Fruit fly (Drosophila melanogaster) whole organism, embryonic: Measurements from ENCODE around the gene CG3091.

Experiments used
- Ada2b ChIP-seq: fragments of 200-800 bp; sonication (Bioruptor generic); IDR thresholded peaks from 2 replicates; pipeline ENCODE4 v1.3.6; 2022; ENCODE audit warnings: missing biosample characterization, missing genetic modification characterization
- Aef1 ChIP-seq: fragments of 200-800 bp; sonication (Bioruptor generic); IDR thresholded peaks from 3 replicates; pipeline ENCODE4 v1.3.6; 2022; ENCODE audit warnings: missing biosample characterization, missing genetic modification characterization
- Asciz ChIP-seq: fragments of 200-800 bp; sonication (Bioruptor generic); optimal IDR thresholded peaks from 2 replicates; lab custom pipeline; 2017; ENCODE audit warnings: missing biosample characterization, mild to moderate bottlenecking, missing genetic modification characterization, missing genetic modification reagents
- Atf-2 ChIP-seq: fragments of 200-800 bp; sonication (Bioruptor generic); optimal IDR thresholded peaks from 2 replicates; lab custom pipeline; 2016; ENCODE audit warnings: missing biosample characterization, missing genetic modification characterization
- CG10267 ChIP-seq: fragments of 200-800 bp; sonication (Bioruptor generic); optimal IDR thresholded peaks from 2 replicates; lab custom pipeline; 2018; ENCODE audit warnings: missing biosample characterization, mild to moderate bottlenecking, missing genetic modification characterization, moderate library complexity
- CG10431 ChIP-seq: fragments of 200-800 bp; sonication (Bioruptor generic); optimal IDR thresholded peaks from 3 replicates; lab custom pipeline; 2018; ENCODE audit warnings: missing biosample characterization, mild to moderate bottlenecking, missing genetic modification characterization
- CG11085 ChIP-seq: fragments of 200-800 bp; sonication (Bioruptor generic); IDR thresholded peaks from 2 replicates; pipeline ENCODE4 v1.3.6; 2022; ENCODE audit warnings: missing biosample characterization, missing genetic modification characterization
- CG11093 ChIP-seq: fragments of 200-800 bp; sonication (Bioruptor generic); IDR thresholded peaks from 3 replicates; pipeline ENCODE4 v1.3.6; 2022; ENCODE audit warnings: missing biosample characterization, missing genetic modification characterization
- CG12071 ChIP-seq: fragments of 200-800 bp; sonication (Bioruptor generic); optimal IDR thresholded peaks from 3 replicates; lab custom pipeline; 2018; ENCODE audit warnings: missing biosample characterization, mild to moderate bottlenecking, missing genetic modification characterization
- CG12155 ChIP-seq: fragments of 200-800 bp; sonication (Bioruptor generic); optimal IDR thresholded peaks from 3 replicates; lab custom pipeline; 2016; ENCODE audit warnings: missing biosample characterization, missing genetic modification characterization
- CG14014 ChIP-seq: fragments of 200-800 bp; sonication (Bioruptor generic); IDR thresholded peaks from 2 replicates; pipeline ENCODE4 v1.3.6; 2022; ENCODE audit warnings: missing biosample characterization, missing genetic modification characterization
- CG14710 ChIP-seq: fragments of 200-800 bp; sonication (Bioruptor generic); optimal IDR thresholded peaks from 3 replicates; lab custom pipeline; 2019; ENCODE audit warnings: missing biosample characterization, mild to moderate bottlenecking, missing genetic modification characterization, moderate library complexity
- CG17186 ChIP-seq: fragments of 200-800 bp; sonication (Bioruptor generic); optimal IDR thresholded peaks from 3 replicates; lab custom pipeline; 2017; ENCODE audit warnings: missing biosample characterization, missing genetic modification reagents, missing genetic modification characterization
- CG17612 ChIP-seq: fragments of 200-800 bp; sonication (Bioruptor generic); IDR thresholded peaks from 2 replicates; pipeline ENCODE4 v1.3.6; 2022; ENCODE audit warnings: missing biosample characterization, missing genetic modification characterization
- CG18262 ChIP-seq: fragments of 200-800 bp; optimal IDR thresholded peaks from 3 replicates; lab custom pipeline; 2019; ENCODE audit warnings: missing biosample characterization, mild to moderate bottlenecking, missing genetic modification characterization, moderate library complexity
- CG2120 ChIP-seq: fragments of 200-800 bp; sonication (Bioruptor generic); optimal IDR thresholded peaks from 3 replicates; lab custom pipeline; 2016; ENCODE audit warnings: missing biosample characterization, missing genetic modification characterization
- CG2712 ChIP-seq: fragments of 200-800 bp; optimal IDR thresholded peaks from 3 replicates; lab custom pipeline; 2019; ENCODE audit warnings: missing biosample characterization, mild to moderate bottlenecking, missing genetic modification characterization, moderate library complexity
- CG4854 ChIP-seq: fragments of 200-800 bp; sonication (Bioruptor generic); optimal IDR thresholded peaks from 2 replicates; lab custom pipeline; 2016; ENCODE audit warnings: missing biosample characterization, missing genetic modification characterization, inconsistent platforms
- CG8359 ChIP-seq: fragments of 200-800 bp; sonication (Bioruptor generic); optimal IDR thresholded peaks from 2 replicates; lab custom pipeline; 2017; ENCODE audit warnings: missing biosample characterization, mild to moderate bottlenecking, missing genetic modification characterization, borderline replicate concordance
- Dll ChIP-seq: fragments of 200-800 bp; sonication (Bioruptor generic); IDR thresholded peaks from 4 replicates; pipeline ENCODE4 v1.3.6; 2022; ENCODE audit warnings: missing biosample characterization, missing genetic modification characterization; ENCODE audit not compliant: partially characterized antibody
- Drgx ChIP-seq: fragments of 200-800 bp; sonication (Bioruptor generic); IDR thresholded peaks from 2 replicates; pipeline ENCODE4 v1.3.6; 2022; ENCODE audit warnings: missing biosample characterization, missing genetic modification characterization
- Elba2 ChIP-seq: fragments of 200-800 bp; sonication (Bioruptor generic); optimal IDR thresholded peaks from 3 replicates; lab custom pipeline; 2016; ENCODE audit warnings: missing biosample characterization, missing genetic modification characterization
- HLHmδ ChIP-seq: fragments of 200-800 bp; sonication (Bioruptor generic); optimal IDR thresholded peaks from 2 replicates; lab custom pipeline; 2018; ENCODE audit warnings: missing biosample characterization, mild to moderate bottlenecking, missing genetic modification characterization, moderate library complexity
- Nf-YC ChIP-seq: fragments of 200-800 bp; optimal IDR thresholded peaks from 3 replicates; lab custom pipeline; 2019; ENCODE audit warnings: missing biosample characterization, mild to moderate bottlenecking, missing genetic modification characterization, moderate library complexity
- Pdp1 ChIP-seq, 2 experiments: fragments of 200-800 bp; sonication (Bioruptor generic); optimal IDR thresholded peaks; 3 replicates each; lab custom pipeline; 2016; ENCODE audit warnings: missing biosample characterization in 2 of 2, missing genetic modification characterization in 2 of 2, mild to moderate bottlenecking in 1 of 2, moderate library complexity in 1 of 2
- Rx ChIP-seq: fragments of 200-800 bp; sonication (Bioruptor generic); IDR thresholded peaks from 2 replicates; pipeline ENCODE4 v1.3.6; 2022; ENCODE audit warnings: missing biosample characterization, missing genetic modification characterization
- Sox102F ChIP-seq: fragments of 200-800 bp; sonication (Bioruptor generic); optimal IDR thresholded peaks from 2 replicates; lab custom pipeline; 2018; ENCODE audit warnings: missing biosample characterization, mild to moderate bottlenecking, missing genetic modification characterization, moderate library complexity
- Ssrp ChIP-seq: fragments of 200-800 bp; sonication (Bioruptor generic); optimal IDR thresholded peaks from 2 replicates; lab custom pipeline; 2018; ENCODE audit warnings: missing biosample characterization, mild to moderate bottlenecking, missing genetic modification characterization, moderate library complexity
- ab ChIP-seq: fragments of 200-800 bp; sonication (Bioruptor generic); optimal IDR thresholded peaks from 2 replicates; lab custom pipeline; 2016; ENCODE audit warnings: missing biosample characterization, missing genetic modification characterization
- ato ChIP-seq: fragments of 200-800 bp; sonication (Bioruptor generic); IDR thresholded peaks from 2 replicates; pipeline ENCODE4 v1.3.6; 2022; ENCODE audit warnings: missing biosample characterization, missing genetic modification characterization; ENCODE audit not compliant: partially characterized antibody
- bowl ChIP-seq: fragments of 200-800 bp; sonication (Bioruptor generic); IDR thresholded peaks from 2 replicates; pipeline ENCODE4 v1.3.6; 2022; ENCODE audit warnings: missing biosample characterization, missing genetic modification characterization
- dan ChIP-seq: fragments of 200-800 bp; sonication (Bioruptor generic); IDR thresholded peaks from 2 replicates; pipeline ENCODE4 v1.3.6; 2022; ENCODE audit warnings: missing biosample characterization, missing genetic modification characterization
- emc ChIP-seq: fragments of 200-800 bp; sonication (Bioruptor generic); optimal IDR thresholded peaks from 2 replicates; lab custom pipeline; 2016; ENCODE audit warnings: missing biosample characterization, missing genetic modification characterization
- ewg ChIP-seq: fragments of 200-800 bp; sonication (Bioruptor generic); optimal IDR thresholded peaks from 3 replicates; lab custom pipeline; 2017; ENCODE audit warnings: mild to moderate bottlenecking, missing biosample characterization, missing genetic modification reagents, missing genetic modification characterization
- fd64A ChIP-seq: fragments of 200-800 bp; sonication (Bioruptor generic); optimal IDR thresholded peaks from 3 replicates; lab custom pipeline; 2018; ENCODE audit warnings: missing biosample characterization, mild to moderate bottlenecking, missing genetic modification characterization
- grau ChIP-seq: fragments of 200-800 bp; optimal IDR thresholded peaks from 3 replicates; lab custom pipeline; 2019; ENCODE audit warnings: missing biosample characterization, mild to moderate bottlenecking, missing genetic modification characterization, moderate library complexity
- gsb-n ChIP-seq: fragments of 200-800 bp; sonication (Bioruptor generic); optimal IDR thresholded peaks from 3 replicates; lab custom pipeline; 2018; ENCODE audit warnings: missing biosample characterization, mild to moderate bottlenecking, missing genetic modification characterization
- jing ChIP-seq: fragments of 200-800 bp; sonication (Bioruptor generic); optimal IDR thresholded peaks from 2 replicates; lab custom pipeline; 2018; ENCODE audit warnings: missing biosample characterization, mild to moderate bottlenecking, missing genetic modification characterization
- lola ChIP-seq, 3 experiments: fragments of >200 bp in 2 of 3; fragments of 200-800 bp in 1 of 3; sonication (Bioruptor generic) in 1 of 3; optimal IDR thresholded peaks; 2 replicates each; lab custom pipeline; 2017 to 2019; ENCODE audit warnings: missing biosample characterization in 3 of 3, missing genetic modification characterization in 3 of 3, mild to moderate bottlenecking in 1 of 3, moderate library complexity in 1 of 3
- mld ChIP-seq: fragments of 200-800 bp; sonication (Bioruptor generic); IDR thresholded peaks from 3 replicates; pipeline ENCODE4 v1.3.6; 2022; ENCODE audit warnings: missing biosample characterization, missing genetic modification characterization; ENCODE audit not compliant: partially characterized antibody
- nau ChIP-seq: fragments of 200-800 bp; sonication (Bioruptor generic); optimal IDR thresholded peaks from 3 replicates; lab custom pipeline; 2017; ENCODE audit warnings: missing biosample characterization, mild to moderate bottlenecking, missing genetic modification characterization, missing genetic modification reagents
- nom ChIP-seq: fragments of 200-800 bp; sonication (Bioruptor generic); optimal IDR thresholded peaks from 2 replicates; lab custom pipeline; 2017; ENCODE audit warnings: missing biosample characterization, missing genetic modification characterization, mild to moderate bottlenecking, moderate library complexity, missing genetic modification reagents
- oc ChIP-seq: fragments of 200-800 bp; sonication (Bioruptor generic); optimal IDR thresholded peaks from 2 replicates; lab custom pipeline; 2018; ENCODE audit warnings: missing biosample characterization, mild to moderate bottlenecking, missing genetic modification characterization, moderate library complexity
- sd ChIP-seq: fragments of 200-800 bp; sonication (Bioruptor generic); optimal IDR thresholded peaks from 3 replicates; lab custom pipeline; 2018; ENCODE audit warnings: missing biosample characterization, mild to moderate bottlenecking, missing genetic modification characterization, moderate library complexity
- tll ChIP-seq, 2 experiments: fragments of 200-800 bp in 1 of 2; fragments of >200 bp in 1 of 2; sonication (Bioruptor generic) in 1 of 2; optimal IDR thresholded peaks; 2 replicates each; lab custom pipeline; 2017 to 2019; ENCODE audit warnings: missing biosample characterization in 2 of 2, missing genetic modification characterization in 2 of 2, mild to moderate bottlenecking in 1 of 2, moderate library complexity in 1 of 2
- trh ChIP-seq: fragments of 200-800 bp; sonication (Bioruptor generic); optimal IDR thresholded peaks from 2 replicates; lab custom pipeline; 2016; ENCODE audit warnings: missing biosample characterization, missing genetic modification characterization
- tx ChIP-seq: fragments of 200-800 bp; sonication (Bioruptor generic); optimal IDR thresholded peaks from 2 replicates; lab custom pipeline; 2016; ENCODE audit warnings: missing biosample characterization, missing genetic modification characterization
- wor ChIP-seq: fragments of 200-800 bp; sonication (Bioruptor generic); IDR thresholded peaks from 2 replicates; pipeline ENCODE4 v1.3.6; 2022; ENCODE audit warnings: missing biosample characterization, missing genetic modification characterization
- z ChIP-seq: fragments of 200-800 bp; sonication (Bioruptor generic); IDR thresholded peaks from 3 replicates; pipeline ENCODE4 v1.3.6; 2022; ENCODE audit warnings: missing biosample characterization, missing genetic modification characterization
- zen2 ChIP-seq: fragments of 200-800 bp; sonication (Bioruptor generic); IDR thresholded peaks from 3 replicates; pipeline ENCODE4 v1.3.6; 2022; ENCODE audit warnings: missing biosample characterization, missing genetic modification characterization; ENCODE audit not compliant: partially characterized antibody

Gene CG3091

DNA sequence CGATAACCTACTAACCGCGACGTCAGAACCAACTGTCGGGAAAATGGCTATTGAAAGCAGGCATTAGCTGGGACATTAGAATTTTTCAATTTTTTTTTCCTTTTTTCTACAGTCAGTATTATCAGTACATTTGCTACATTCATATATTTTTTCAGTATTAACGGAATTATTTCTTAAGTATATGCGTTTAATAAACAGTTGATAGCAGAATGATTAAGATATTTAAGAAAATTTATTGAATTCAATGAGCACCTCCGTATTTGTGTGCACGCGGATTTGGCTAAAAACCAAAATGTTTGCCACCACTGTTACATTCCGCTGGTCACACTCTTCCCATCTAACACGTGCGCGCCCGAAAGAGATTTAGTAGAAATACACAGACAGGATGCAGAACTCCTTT, 8.5 kb upstream of the CG3091 start, which contains the start of the genes temp and CG3071 (continued):
- peak in 1 of 3 experiments; percentile 70 for TF ChIP-seq lola (GFP tag; optimal IDR thresholded peaks at IDR 0.05; lab: Kevin White, UChicago)
- peak; percentile 30 for TF ChIP-seq gsb-n
- TF ChIP-seq ab: no peak
- 0 out of 3 replicates have a peak, but pooled peaks have one; percentile 19 for TF ChIP-seq Aef1 (GFP tag; lab: Robert Waterston, UW)
- peak; percentile 41 for TF ChIP-seq ewg (GFP tag; lab: Kevin White, UChicago)
- TF ChIP-seq CG12155 (GFP tag; lab: Kevin White, UChicago): peak; percentile 65
- peak; percentile 1 to 90 for TF ChIP-seq tll (GFP tag; optimal IDR thresholded peaks at IDR 0.05; lab: Kevin White, UChicago)
- TF ChIP-seq Dll (GFP tag; lab: Robert Waterston, UW): no peak
- TF ChIP-seq CG11093 (GFP tag; lab: Robert Waterston, UW): no peak; the same call in 2 of the 3 replicates
- peak; percentile 56 for TF ChIP-seq Ssrp (tag; lab: Kevin White, UChicago)
- peak; percentile 49 for TF ChIP-seq oc (tag; lab: Kevin White, UChicago)
- no peak for TF ChIP-seq wor (GFP tag; lab: Robert Waterston, UW)
- TF ChIP-seq CG17612 (GFP tag; lab: Robert Waterston, UW): no peak
- peak; percentile 11 for TF ChIP-seq CG10431
- TF ChIP-seq CG11085: peak; percentile 33; the same call in 1 of the 2 replicates
- TF ChIP-seq CG2120 (GFP tag; lab: Kevin White, UChicago): peak; percentile 88
- TF ChIP-seq Drgx: 0 out of 2 replicates have a peak, but pooled peaks have one; percentile 26
- peak; percentile 69 for TF ChIP-seq Nf-YC (tag; lab: Kevin White, UChicago)
- TF ChIP-seq CG12071 (GFP tag; lab: Kevin White, UChicago): no peak
- no peak for TF ChIP-seq CG8359 (GFP tag; lab: Kevin White, UChicago)
- peak; percentile 65 for TF ChIP-seq CG10267 (tag; lab: Kevin White, UChicago)
- no peak for TF ChIP-seq emc (GFP tag; lab: Kevin White, UChicago)
- TF ChIP-seq trh: peak; percentile 20
- TF ChIP-seq mld (GFP tag; lab: Robert Waterston, UW): no peak
- TF ChIP-seq nom (GFP tag; lab: Kevin White, UChicago): peak; percentile 7
- peak; percentile 64 for TF ChIP-seq CG17186 (GFP tag; lab: Kevin White, UChicago)
- TF ChIP-seq nau (GFP tag; lab: Kevin White, UChicago): no peak
- TF ChIP-seq Ada2b: no peak
- no peak for TF ChIP-seq HLHmδ
- TF ChIP-seq Atf-2 (GFP tag; lab: Kevin White, UChicago): peak; percentile 65
- TF ChIP-seq CG2712 (tag; lab: Kevin White, UChicago): peak; percentile 72
- no peak for TF ChIP-seq fd64A (GFP tag; lab: Kevin White, UChicago)
- TF ChIP-seq bowl (GFP tag; lab: Robert Waterston, UW): no peak
- peak; percentile 56 for TF ChIP-seq sd
- no peak for TF ChIP-seq z (GFP tag; lab: Robert Waterston, UW)
- TF ChIP-seq ato: no peak
- TF ChIP-seq Pdp1 (GFP tag; optimal IDR thresholded peaks at IDR 0.05; lab: Kevin White, UChicago): peak; percentile 51 to 56
- TF ChIP-seq zen2 (GFP tag; lab: Robert Waterston, UW): no peak
- TF ChIP-seq Rx (GFP tag; lab: Robert Waterston, UW): no peak
- no peak for TF ChIP-seq CG4854 (GFP tag; lab: Kevin White, UChicago)
- peak; percentile 75 for TF ChIP-seq CG14710 (tag; lab: Kevin White, UChicago)
- TF ChIP-seq grau (tag; lab: Kevin White, UChicago): peak; percentile 73
- TF ChIP-seq Sox102F: no peak
- TF ChIP-seq CG14014: no peak
- peak; percentile 48 for TF ChIP-seq Elba2 (GFP tag; lab: Kevin White, UChicago)
- peak; percentile 61 for TF ChIP-seq CG18262
- TF ChIP-seq tx: peak; percentile 47
- no peak for TF ChIP-seq dan (GFP tag; lab: Robert Waterston, UW)
- no peak for TF ChIP-seq Asciz (GFP tag; lab: Kevin White, UChicago)
- TF ChIP-seq jing (GFP tag; lab: Kevin White, UChicago): no peak
